Worm (Caenorhabditis elegans): ENCODE measurements around the gene gln-5.

DNA sequence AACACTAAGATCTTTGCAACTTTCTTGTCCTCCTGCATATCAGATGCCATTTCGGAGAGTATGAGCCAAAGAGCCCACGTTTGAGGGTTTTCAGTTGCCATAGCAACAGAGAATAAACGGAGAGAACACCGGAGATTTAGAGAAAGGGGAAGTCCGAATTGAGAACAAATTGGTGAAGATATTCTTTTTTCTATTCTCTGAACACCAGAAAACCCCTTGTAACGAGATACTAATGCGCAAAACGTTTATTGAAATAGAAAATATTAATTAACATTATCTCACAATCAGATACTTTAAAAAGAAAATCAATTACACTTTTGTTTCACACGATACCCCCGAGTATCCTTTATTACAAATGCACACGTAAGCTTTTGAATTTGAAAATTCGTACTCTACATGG lies 28.5 kb upstream of the gln-5 start, which contains the start of gene ifta-2:
- TF ChIP-seq tbx-2 (tag; optimal IDR thresholded peaks at IDR 0.05) = no peak
- TF ChIP-seq fax-1 (tag; optimal IDR thresholded peaks at IDR 0.05) = no peak
- no peak for TF ChIP-seq elt-4 (tag; optimal IDR thresholded peaks at IDR 0.05)
- TF ChIP-seq pha-4 (tag; optimal IDR thresholded peaks at IDR 0.05) = no peak

Measured in whole organism, late embryonic.